Worm (Caenorhabditis elegans) whole organism, young adult: ENCODE data around the gene cdc-25.4.

ENCODE experiments used
- F55B11.4 ChIP-seq: sonication (generic microtip); optimal IDR thresholded peaks from 2 replicates; lab custom pipeline; 2016; ENCODE audit warnings: missing compliant biosample characterization, missing genetic modification characterization, borderline replicate concordance; ENCODE audit not compliant: insufficient read depth
- ama-1 ChIP-seq, 3 experiments: fragments of 150-350 bp in 1 of 3; sonication (generic microtip) in 2 of 3; optimal IDR thresholded peaks; 2 replicates each; lab custom pipeline; 2014 to 2018; ENCODE audit warnings: missing biosample characterization in 2 of 3, missing genetic modification characterization in 2 of 3, missing genetic modification reagents in 2 of 3
- chd-7 ChIP-seq: sonication (generic microtip); optimal IDR thresholded peaks from 2 replicates; lab custom pipeline; 2016; ENCODE audit warnings: mild to moderate bottlenecking, missing genetic modification characterization, moderate library complexity, missing compliant biosample characterization
- dpl-1 ChIP-seq: fragments of 150-350 bp; optimal IDR thresholded peaks from 2 replicates; lab custom pipeline; 2014; ENCODE audit warnings: missing biosample characterization, missing genetic modification reagents, missing genetic modification characterization
- ekl-4 ChIP-seq: fragments of 200-800 bp; sonication (Bioruptor generic); IDR thresholded peaks from 2 replicates; pipeline ENCODE4 v1.3.6; 2022; ENCODE audit warnings: missing genetic modification reagents, missing genetic modification characterization, missing compliant biosample characterization
- lin-35 ChIP-seq, 3 experiments: fragments of 150-350 bp in 2 of 3; sonication (generic microtip) in 1 of 3; optimal IDR thresholded peaks; 2 replicates each; lab custom pipeline; 2014 to 2018; ENCODE audit warnings: missing biosample characterization in 3 of 3, missing genetic modification characterization in 3 of 3, missing genetic modification reagents in 3 of 3
- lin-54 ChIP-seq: fragments of 200-800 bp; sonication (Bioruptor generic); optimal IDR thresholded peaks from 2 replicates; lab custom pipeline; 2018; ENCODE audit warnings: mild to moderate bottlenecking, missing genetic modification characterization, missing compliant biosample characterization
- lsy-27 ChIP-seq: sonication (generic microtip); optimal IDR thresholded peaks from 2 replicates; lab custom pipeline; 2017; ENCODE audit warnings: missing genetic modification characterization, mild to moderate bottlenecking, missing compliant biosample characterization, antibody characterized with exemption, missing genotype, borderline replicate concordance; ENCODE audit not compliant: insufficient read depth
- rec-8 ChIP-seq, 2 experiments: sonication (generic microtip); optimal IDR thresholded peaks; 2 replicates each; lab custom pipeline; 2016; ENCODE audit warnings: mild to moderate bottlenecking in 2 of 2, missing genetic modification characterization in 2 of 2, missing genetic modification reagents in 2 of 2, missing genotype in 2 of 2, missing biosample characterization in 1 of 2, missing compliant biosample characterization in 1 of 2, moderate library complexity in 1 of 2

- TF ChIP-seq ama-1 (optimal IDR thresholded peaks at IDR 0.05; lab: Kevin White, UChicago) = no peak
- no peak for TF ChIP-seq ama-1 (GFP tag; optimal IDR thresholded peaks at IDR 0.05; lab: Kevin White, UChicago)
- TF ChIP-seq rec-8 (tag; optimal IDR thresholded peaks at IDR 0.05; lab: Kevin White, UChicago) = no peak
- no peak for TF ChIP-seq lin-54 (GFP tag; lab: Kevin White, UChicago)
- no peak for TF ChIP-seq ekl-4 (GFP tag; lab: Robert Waterston, UW)
- TF ChIP-seq F55B11.4 = no peak
- no peak for TF ChIP-seq dpl-1 (GFP tag; lab: Kevin White, UChicago)
- no peak for TF ChIP-seq lin-35 (GFP tag; optimal IDR thresholded peaks at IDR 0.05; lab: Kevin White, UChicago)
- no peak for TF ChIP-seq chd-7 (tag; lab: Kevin White, UChicago)
- no peak for TF ChIP-seq lsy-27 (tag; lab: Kevin White, UChicago)
Observed at ce11 chrII:10230972-10231371, 41.7 kb upstream of the cdc-25.4 start, which contains the start of gene T01E8.8.
